Worm (Caenorhabditis elegans) whole organism, L1 larva: Measurements from ENCODE around the gene fbxc-45.

ENCODE experiments used
- ceh-8 ChIP-seq: fragments of 200-800 bp; sonication (Bioruptor generic); optimal IDR thresholded peaks from 2 replicates; lab custom pipeline; 2018; ENCODE audit warnings: mild to moderate bottlenecking, missing genetic modification characterization, moderate library complexity, missing compliant biosample characterization
- ceh-90 ChIP-seq: sonication (generic microtip); optimal IDR thresholded peaks from 2 replicates; lab custom pipeline; 2016; ENCODE audit warnings: missing genetic modification characterization, missing compliant biosample characterization
- ces-1 ChIP-seq: fragments of 150-350 bp; optimal IDR thresholded peaks from 2 replicates; lab custom pipeline; 2014; ENCODE audit warnings: missing biosample characterization, missing genetic modification reagents, missing genetic modification characterization
- jun-1 ChIP-seq: fragments of 150-350 bp; optimal IDR thresholded peaks from 2 replicates; lab custom pipeline; 2014; ENCODE audit warnings: missing biosample characterization, missing genetic modification reagents, missing genetic modification characterization
- lin-13 ChIP-seq: fragments of 150-350 bp; optimal IDR thresholded peaks from 2 replicates; lab custom pipeline; 2014; ENCODE audit warnings: missing biosample characterization, missing genetic modification reagents, missing genetic modification characterization
- lsy-2 ChIP-seq, 2 experiments: fragments of 150-350 bp; optimal IDR thresholded peaks; 2 replicates each; lab custom pipeline; 2014; ENCODE audit warnings: missing biosample characterization in 2 of 2, missing genetic modification characterization in 2 of 2
- nhr-20 ChIP-seq: sonication (generic microtip); optimal IDR thresholded peaks from 2 replicates; lab custom pipeline; 2016; ENCODE audit warnings: mild to moderate bottlenecking, missing genetic modification characterization, missing compliant biosample characterization
- nhr-237 ChIP-seq: fragments of 150-350 bp; optimal IDR thresholded peaks from 2 replicates; lab custom pipeline; 2014; ENCODE audit warnings: missing biosample characterization, missing genetic modification characterization
- zag-1 ChIP-seq: fragments of 150-350 bp; optimal IDR thresholded peaks from 2 replicates; lab custom pipeline; 2014; ENCODE audit warnings: missing biosample characterization, missing genetic modification characterization

DNA sequence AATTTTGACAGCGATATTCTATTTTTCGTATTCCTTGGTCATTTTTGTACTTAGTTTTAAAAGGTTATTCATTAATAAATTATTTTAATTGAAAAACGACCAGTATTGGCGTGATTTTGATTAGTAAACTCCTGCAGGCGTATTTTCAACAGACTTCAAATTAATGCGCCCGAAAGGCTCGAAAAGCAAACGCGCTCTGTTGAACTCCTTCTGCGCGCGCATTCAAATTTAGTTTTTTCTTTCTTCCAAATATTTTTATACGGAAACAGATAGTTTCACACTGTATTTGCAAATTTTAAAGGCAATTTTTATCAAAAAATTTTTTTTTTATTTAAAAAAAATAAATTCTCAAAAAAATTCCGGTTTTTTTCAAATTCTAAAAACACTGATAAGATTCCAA is 6.0 kb downstream of the fbxc-45 start:
- TF ChIP-seq ceh-8 (GFP tag; lab: Kevin White, UChicago) (no peak), nhr-237 (tag; lab: Kevin White, UChicago) (no peak), lin-13 (GFP tag; lab: Kevin White, UChicago) (no peak), ceh-90 (tag; lab: Kevin White, UChicago) (no peak), jun-1 (tag; lab: Kevin White, UChicago) (no peak), ces-1 (GFP tag; lab: Kevin White, UChicago) (no peak), zag-1 (tag; lab: Kevin White, UChicago) (no peak), nhr-20 (tag; lab: Kevin White, UChicago) (no peak), lsy-2 (tag; optimal IDR thresholded peaks at IDR 0.05; lab: Kevin White, UChicago) (no peak)
